Worm (Caenorhabditis elegans): ENCODE results near the gene eef-1G.

- TF ChIP-seq let-607 (tag; optimal IDR thresholded peaks at IDR 0.05), result no peak
- TF ChIP-seq Y79H2A.3 (GFP tag; conservative IDR thresholded peaks at IDR 0.05), result no peak
- TF ChIP-seq unc-62 (GFP tag; optimal IDR thresholded peaks at IDR 0.05), result no peak
- TF ChIP-seq lag-1 (GFP tag; IDR thresholded peaks at IDR 0.05), result no peak
These were observed 36.0 kb upstream of the eef-1G start, which contains the start of gene F58B4.3 for ce11 chrV:10929511-10929910.

Measured in whole organism, young adult.